Worm (Caenorhabditis elegans) whole organism, mixed stage, embryonic: Measurements from ENCODE around the gene xtr-1.

Experiments used
- blmp-1 ChIP-seq: fragments of 150-350 bp; optimal IDR thresholded peaks from 2 replicates; lab custom pipeline; 2014; ENCODE audit warnings: missing biosample characterization, missing genetic modification characterization
- ces-1 ChIP-seq: fragments of 150-350 bp; optimal IDR thresholded peaks from 2 replicates; lab custom pipeline; 2014; ENCODE audit warnings: missing biosample characterization, missing genetic modification reagents, missing genetic modification characterization
- elt-1 ChIP-seq: sonication (generic microtip); optimal IDR thresholded peaks from 2 replicates; lab custom pipeline; 2017; ENCODE audit warnings: missing genetic modification characterization, mild to moderate bottlenecking, missing compliant biosample characterization, antibody characterized with exemption, moderate library complexity, borderline replicate concordance; ENCODE audit not compliant: insufficient read depth
- elt-3 ChIP-seq: fragments of 150-350 bp; optimal IDR thresholded peaks from 2 replicates; lab custom pipeline; 2014; ENCODE audit warnings: missing biosample characterization, missing genetic modification characterization
- lin-13 ChIP-seq: fragments of 150-350 bp; optimal IDR thresholded peaks from 2 replicates; lab custom pipeline; 2014; ENCODE audit warnings: missing biosample characterization, missing genetic modification characterization
- lsy-2 ChIP-seq: fragments of 150-350 bp; optimal IDR thresholded peaks from 2 replicates; lab custom pipeline; 2014; ENCODE audit warnings: missing biosample characterization, missing genetic modification characterization
- nhr-12 ChIP-seq: fragments of 150-350 bp; optimal IDR thresholded peaks from 2 replicates; lab custom pipeline; 2014; ENCODE audit warnings: missing biosample characterization, missing genetic modification characterization
- pha-4 ChIP-seq: fragments of 150-350 bp; optimal IDR thresholded peaks from 2 replicates; lab custom pipeline; 2018; ENCODE audit warnings: missing biosample characterization, missing genetic modification reagents, missing genetic modification characterization
- snpc-4 ChIP-seq: fragments of 150-350 bp; optimal IDR thresholded peaks from 2 replicates; lab custom pipeline; 2014; ENCODE audit warnings: missing biosample characterization, missing genetic modification characterization
- unc-39 ChIP-seq: fragments of 150-350 bp; optimal IDR thresholded peaks from 2 replicates; lab custom pipeline; 2014; ENCODE audit warnings: missing biosample characterization, missing genetic modification characterization

ce11 chrX:11806175-11806853 is 46.3 kb upstream of the xtr-1 start:
- TF ChIP-seq unc-39 (tag; lab: Kevin White, UChicago) (no peak), elt-1 (tag; lab: Kevin White, UChicago) (no peak), lsy-2 (no peak), elt-3 (no peak), snpc-4 (tag; lab: Kevin White, UChicago) (no peak), nhr-12 (tag; lab: Kevin White, UChicago) (no peak), pha-4 (tag; lab: Kevin White, UChicago) (no peak), blmp-1 (tag; lab: Kevin White, UChicago) (no peak), ces-1 (no peak), lin-13 (tag; lab: Kevin White, UChicago) (no peak)
